Worm (Caenorhabditis elegans) whole organism, mixed stage, embryonic: ENCODE measurements around the gene mks-5.

Experiments used
- blmp-1 ChIP-seq: fragments of 150-350 bp; optimal IDR thresholded peaks from 2 replicates; lab custom pipeline; 2014; ENCODE audit warnings: missing biosample characterization, missing genetic modification characterization
- ces-1 ChIP-seq: fragments of 150-350 bp; optimal IDR thresholded peaks from 2 replicates; lab custom pipeline; 2014; ENCODE audit warnings: missing biosample characterization, missing genetic modification reagents, missing genetic modification characterization
- flh-1 ChIP-seq: fragments of 200-800 bp; sonication (Bioruptor generic); optimal IDR thresholded peaks from 2 replicates; lab custom pipeline; 2018; ENCODE audit warnings: mild to moderate bottlenecking, missing genetic modification characterization, moderate library complexity, missing compliant biosample characterization
- nhr-12 ChIP-seq: fragments of 150-350 bp; optimal IDR thresholded peaks from 2 replicates; lab custom pipeline; 2014; ENCODE audit warnings: missing biosample characterization, missing genetic modification characterization
- nhr-237 ChIP-seq: fragments of 150-350 bp; optimal IDR thresholded peaks from 2 replicates; lab custom pipeline; 2014; ENCODE audit warnings: missing biosample characterization, missing genetic modification characterization
- nhr-28 ChIP-seq: fragments of 150-350 bp; optimal IDR thresholded peaks from 2 replicates; lab custom pipeline; 2014; ENCODE audit warnings: missing biosample characterization, missing genetic modification characterization
- nhr-76 ChIP-seq: sonication (generic microtip); optimal IDR thresholded peaks from 2 replicates; lab custom pipeline; 2017; ENCODE audit warnings: missing biosample characterization, missing genetic modification characterization
- pha-4 ChIP-seq: fragments of 150-350 bp; optimal IDR thresholded peaks from 2 replicates; lab custom pipeline; 2018; ENCODE audit warnings: missing biosample characterization, missing genetic modification reagents, missing genetic modification characterization
- snpc-4 ChIP-seq: fragments of 150-350 bp; optimal IDR thresholded peaks from 2 replicates; lab custom pipeline; 2014; ENCODE audit warnings: missing biosample characterization, missing genetic modification characterization
- unc-62 ChIP-seq: fragments of 150-350 bp; optimal IDR thresholded peaks from 2 replicates; lab custom pipeline; 2014; ENCODE audit warnings: missing biosample characterization, missing genetic modification reagents, missing genetic modification characterization

ce11 chrII:10706038-10706437 lies 14.0 kb upstream of the mks-5 start:
- no peak for TF ChIP-seq snpc-4 (tag; lab: Kevin White, UChicago)
- TF ChIP-seq nhr-12 (tag; lab: Kevin White, UChicago), result no peak
- no peak for TF ChIP-seq unc-62 (GFP tag; lab: Kevin White, UChicago)
- TF ChIP-seq pha-4 (tag; lab: Kevin White, UChicago), result no peak
- TF ChIP-seq nhr-237 (tag; lab: Kevin White, UChicago), result no peak
- no peak for TF ChIP-seq ces-1 (GFP tag; lab: Kevin White, UChicago)
- TF ChIP-seq nhr-28 (tag; lab: Kevin White, UChicago), result no peak
- no peak for TF ChIP-seq nhr-76
- no peak for TF ChIP-seq flh-1
- TF ChIP-seq blmp-1 (tag; lab: Kevin White, UChicago), result no peak
